Worm (Caenorhabditis elegans) whole organism, L3 larva: Measurements from ENCODE around the gene col-148.

Experiments used
- R02D3.7 ChIP-seq: fragments of 150-350 bp; optimal IDR thresholded peaks from 2 replicates; lab custom pipeline; 2014; ENCODE audit warnings: missing biosample characterization, missing genetic modification characterization
- ZK546.5 ChIP-seq: sonication (generic microtip); optimal IDR thresholded peaks from 2 replicates; lab custom pipeline; 2017; ENCODE audit warnings: missing biosample characterization, missing genetic modification characterization
- aly-2 ChIP-seq: fragments of 150-350 bp; optimal IDR thresholded peaks from 2 replicates; lab custom pipeline; 2014; ENCODE audit warnings: missing biosample characterization, missing genetic modification characterization
- ama-1 ChIP-seq: fragments of 150-350 bp; optimal IDR thresholded peaks from 2 replicates; lab custom pipeline; 2018
- ceh-16 ChIP-seq: sonication (generic microtip); optimal IDR thresholded peaks from 2 replicates; lab custom pipeline; 2017; ENCODE audit warnings: missing biosample characterization, missing genetic modification characterization
- ceh-28 ChIP-seq: fragments of 150-350 bp; optimal IDR thresholded peaks from 2 replicates; lab custom pipeline; 2014; ENCODE audit warnings: missing biosample characterization, missing genetic modification reagents, missing genetic modification characterization
- ceh-82 ChIP-seq: fragments of 150-350 bp; optimal IDR thresholded peaks from 2 replicates; lab custom pipeline; 2014; ENCODE audit warnings: missing biosample characterization, missing genetic modification characterization
- ceh-9 ChIP-seq: sonication (generic microtip); optimal IDR thresholded peaks from 2 replicates; lab custom pipeline; 2018; ENCODE audit warnings: missing biosample characterization, missing genetic modification characterization
- daf-12 ChIP-seq: fragments of 150-350 bp; optimal IDR thresholded peaks from 2 replicates; lab custom pipeline; 2014; ENCODE audit warnings: missing biosample characterization, missing genetic modification reagents, missing genetic modification characterization
- egl-27 ChIP-seq: sonication (generic microtip); optimal IDR thresholded peaks from 4 replicates; lab custom pipeline; 2017; ENCODE audit warnings: missing biosample characterization, missing genetic modification reagents, missing genetic modification characterization
- egl-5 ChIP-seq: fragments of 150-350 bp; optimal IDR thresholded peaks from 2 replicates; lab custom pipeline; 2017; ENCODE audit warnings: missing biosample characterization, missing genetic modification reagents, missing genetic modification characterization, inconsistent platforms
- elt-1 ChIP-seq: fragments of 150-350 bp; optimal IDR thresholded peaks from 2 replicates; lab custom pipeline; 2014; ENCODE audit warnings: missing biosample characterization, missing genetic modification characterization
- elt-2 ChIP-seq: sonication (generic microtip); optimal IDR thresholded peaks from 2 replicates; lab custom pipeline; 2016; ENCODE audit warnings: missing genetic modification reagents, mild to moderate bottlenecking, missing genetic modification characterization, missing compliant biosample characterization
- elt-3 ChIP-seq, 3 experiments: fragments of 150-350 bp in 1 of 3; sonication (generic microtip) in 2 of 3; optimal IDR thresholded peaks; 2 replicates in 2 of 3; 4 replicates in 1 of 3; lab custom pipeline; 2014 to 2017; ENCODE audit warnings: missing biosample characterization in 3 of 3, missing genetic modification characterization in 3 of 3
- eor-1 ChIP-seq, 2 experiments: fragments of 150-350 bp; optimal IDR thresholded peaks; 2 replicates each; lab custom pipeline; 2014 to 2018; ENCODE audit warnings: missing biosample characterization in 2 of 2, missing genetic modification characterization in 2 of 2
- fkh-10 ChIP-seq: sonication (generic microtip); optimal IDR thresholded peaks from 2 replicates; lab custom pipeline; 2017; ENCODE audit warnings: missing biosample characterization, missing genetic modification reagents, missing genetic modification characterization
- fkh-2 ChIP-seq: fragments of 150-350 bp; optimal IDR thresholded peaks from 2 replicates; lab custom pipeline; 2014; ENCODE audit warnings: missing biosample characterization, missing genetic modification reagents, missing genetic modification characterization
- fos-1 ChIP-seq: fragments of 150-350 bp; optimal IDR thresholded peaks from 2 replicates; lab custom pipeline; 2014; ENCODE audit warnings: missing biosample characterization, missing genetic modification characterization
- hmg-11 ChIP-seq: sonication (generic microtip); optimal IDR thresholded peaks from 2 replicates; lab custom pipeline; 2016; ENCODE audit warnings: missing genetic modification characterization, missing compliant biosample characterization
- jun-1 ChIP-seq: fragments of 150-350 bp; optimal IDR thresholded peaks from 2 replicates; lab custom pipeline; 2014; ENCODE audit warnings: missing biosample characterization, missing genetic modification reagents, missing genetic modification characterization
- lin-15B ChIP-seq: fragments of 150-350 bp; optimal IDR thresholded peaks from 2 replicates; lab custom pipeline; 2014; ENCODE audit warnings: missing biosample characterization, missing genetic modification characterization
- lin-39 ChIP-seq: fragments of 150-350 bp; optimal IDR thresholded peaks from 2 replicates; lab custom pipeline; 2018; ENCODE audit warnings: missing biosample characterization, missing genetic modification reagents, missing genetic modification characterization
- lsy-12 ChIP-seq: sonication (generic microtip); optimal IDR thresholded peaks from 2 replicates; lab custom pipeline; 2016; ENCODE audit warnings: mild to moderate bottlenecking, missing genetic modification characterization, missing compliant biosample characterization
- mdl-1 ChIP-seq: fragments of 150-350 bp; optimal IDR thresholded peaks from 2 replicates; lab custom pipeline; 2014; ENCODE audit warnings: missing biosample characterization, missing genetic modification characterization
- mml-1 ChIP-seq: fragments of 150-350 bp; sonication (generic microtip); optimal IDR thresholded peaks from 3 replicates; lab custom pipeline; 2014; ENCODE audit warnings: missing biosample characterization, missing genetic modification characterization
- nfya-1 ChIP-seq: sonication (generic microtip); optimal IDR thresholded peaks from 2 replicates; lab custom pipeline; 2017; ENCODE audit warnings: missing genetic modification characterization, mild to moderate bottlenecking, missing compliant biosample characterization, antibody characterized with exemption, moderate library complexity; ENCODE audit not compliant: insufficient read depth
- nhr-11 ChIP-seq: fragments of 150-350 bp; optimal IDR thresholded peaks from 2 replicates; lab custom pipeline; 2014; ENCODE audit warnings: missing biosample characterization, missing genetic modification characterization
- nhr-12 ChIP-seq: fragments of 150-350 bp; optimal IDR thresholded peaks from 2 replicates; lab custom pipeline; 2014; ENCODE audit warnings: missing biosample characterization, missing genetic modification characterization
- nhr-23 ChIP-seq: fragments of 150-350 bp; optimal IDR thresholded peaks from 2 replicates; lab custom pipeline; 2014; ENCODE audit warnings: missing biosample characterization, missing genetic modification reagents, missing genetic modification characterization
- nhr-237 ChIP-seq: fragments of 150-350 bp; optimal IDR thresholded peaks from 2 replicates; lab custom pipeline; 2014; ENCODE audit warnings: missing biosample characterization, missing genetic modification characterization
- nhr-25 ChIP-seq: sonication (generic microtip); optimal IDR thresholded peaks from 2 replicates; lab custom pipeline; 2017; ENCODE audit warnings: missing biosample characterization, missing genetic modification characterization
- nhr-28 ChIP-seq: fragments of 150-350 bp; optimal IDR thresholded peaks from 2 replicates; lab custom pipeline; 2014; ENCODE audit warnings: missing biosample characterization, missing genetic modification characterization
- nhr-43 ChIP-seq: sonication (generic microtip); optimal IDR thresholded peaks from 2 replicates; lab custom pipeline; 2016; ENCODE audit warnings: mild to moderate bottlenecking, missing genetic modification characterization, missing compliant biosample characterization; ENCODE audit not compliant: poor library complexity, severe bottlenecking
- nhr-67 ChIP-seq: fragments of 150-350 bp; optimal IDR thresholded peaks from 2 replicates; lab custom pipeline; 2014; ENCODE audit warnings: missing biosample characterization, missing genetic modification characterization
- nhr-76 ChIP-seq: fragments of 150-350 bp; sonication (generic microtip); optimal IDR thresholded peaks from 5 replicates; lab custom pipeline; 2014; ENCODE audit warnings: missing biosample characterization, missing genetic modification characterization
- nhr-77 ChIP-seq: fragments of 150-350 bp; optimal IDR thresholded peaks from 2 replicates; lab custom pipeline; 2014; ENCODE audit warnings: missing biosample characterization, missing genetic modification characterization
- pha-4 ChIP-seq: fragments of 150-350 bp; optimal IDR thresholded peaks from 2 replicates; lab custom pipeline; 2014; ENCODE audit warnings: missing biosample characterization, missing genetic modification reagents, missing genetic modification characterization
- pqm-1 ChIP-seq: fragments of 150-350 bp; optimal IDR thresholded peaks from 2 replicates; lab custom pipeline; 2017; ENCODE audit warnings: missing biosample characterization, missing genetic modification characterization, inconsistent platforms
- sea-2 ChIP-seq: fragments of 150-350 bp; sonication (generic microtip); optimal IDR thresholded peaks from 4 replicates; lab custom pipeline; 2014; ENCODE audit warnings: missing biosample characterization, missing genetic modification reagents, missing genetic modification characterization
- skn-1 ChIP-seq: fragments of 150-350 bp; optimal IDR thresholded peaks from 2 replicates; lab custom pipeline; 2014; ENCODE audit warnings: missing biosample characterization, missing genetic modification characterization
- snpc-4 ChIP-seq: fragments of 150-350 bp; optimal IDR thresholded peaks from 2 replicates; lab custom pipeline; 2014; ENCODE audit warnings: missing biosample characterization, missing genetic modification characterization
- tbx-2 ChIP-seq: sonication (generic microtip); optimal IDR thresholded peaks from 2 replicates; lab custom pipeline; 2016; ENCODE audit warnings: mild to moderate bottlenecking, missing genetic modification characterization, missing compliant biosample characterization
- unc-39 ChIP-seq: sonication (generic microtip); optimal IDR thresholded peaks from 4 replicates; lab custom pipeline; 2017; ENCODE audit warnings: missing biosample characterization, missing genetic modification characterization
- unc-62 ChIP-seq: fragments of 150-350 bp; sonication (generic microtip); optimal IDR thresholded peaks from 4 replicates; lab custom pipeline; 2014; ENCODE audit warnings: missing biosample characterization, missing genetic modification reagents, missing genetic modification characterization
- zag-1 ChIP-seq: fragments of 150-350 bp; optimal IDR thresholded peaks from 2 replicates; lab custom pipeline; 2014; ENCODE audit warnings: missing biosample characterization, missing genetic modification characterization
- ztf-11 ChIP-seq: fragments of 150-350 bp; optimal IDR thresholded peaks from 2 replicates; lab custom pipeline; 2014; ENCODE audit warnings: missing biosample characterization, missing genetic modification characterization
- ztf-4 ChIP-seq: fragments of 150-350 bp; optimal IDR thresholded peaks from 2 replicates; lab custom pipeline; 2014; ENCODE audit warnings: missing biosample characterization, missing genetic modification characterization

col-148 gene

DNA sequence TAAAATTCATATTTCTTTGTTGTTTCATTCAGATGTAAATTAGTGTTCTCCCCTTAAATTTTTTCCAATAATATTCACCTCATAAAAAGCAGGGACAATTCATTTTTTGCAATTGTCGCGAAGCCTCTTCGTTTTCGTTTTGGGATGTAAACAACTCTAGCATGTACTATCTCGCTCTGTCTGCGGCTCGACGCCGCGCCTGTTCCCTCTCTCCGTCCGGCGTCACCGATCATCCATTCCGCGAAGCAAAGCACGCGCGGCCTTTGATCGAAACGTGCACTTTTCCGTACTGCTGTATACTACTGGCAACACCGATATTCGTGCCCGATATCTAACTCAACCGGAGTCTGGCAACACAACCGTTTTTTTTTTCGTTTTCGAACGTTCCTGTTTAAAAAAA is 5.4 kb downstream of the col-148 start:
- TF ChIP-seq zag-1 (tag; lab: Kevin White, UChicago) (no peak), nhr-25 (no peak), egl-27 (tag; lab: Kevin White, UChicago) (no peak), pqm-1 (tag; lab: Kevin White, UChicago) (no peak), unc-62 (GFP tag; lab: Kevin White, UChicago) (no peak), fos-1 (tag; lab: Kevin White, UChicago) (no peak), snpc-4 (peak; percentile 10), lsy-12 (tag; lab: Kevin White, UChicago) (no peak), mdl-1 (no peak), unc-39 (tag; lab: Kevin White, UChicago) (no peak), hmg-11 (tag; lab: Kevin White, UChicago) (peak; percentile 38), nhr-23 (tag; lab: Kevin White, UChicago) (no peak), elt-1 (tag; lab: Kevin White, UChicago) (no peak), ceh-82 (tag; lab: Kevin White, UChicago) (no peak), pha-4 (peak; percentile 67), eor-1 (tag; optimal IDR thresholded peaks at IDR 0.05; lab: Kevin White, UChicago) (no peak), skn-1 (tag; lab: Kevin White, UChicago) (no peak), nhr-28 (tag; lab: Kevin White, UChicago) (no peak), lin-39 (tag; lab: Kevin White, UChicago) (peak; percentile 13), nhr-77 (tag; lab: Kevin White, UChicago) (no peak), fkh-2 (tag; lab: Kevin White, UChicago) (no peak), ZK546.5 (tag; lab: Kevin White, UChicago) (no peak), elt-2 (tag; lab: Kevin White, UChicago) (peak; percentile 19), daf-12 (tag; lab: Kevin White, UChicago) (no peak), elt-3 (tag; optimal IDR thresholded peaks at IDR 0.05; lab: Kevin White, UChicago) (no peak), nhr-43 (tag; lab: Kevin White, UChicago) (no peak), ceh-16 (tag; lab: Kevin White, UChicago) (no peak), ceh-28 (tag; lab: Kevin White, UChicago) (no peak), nfya-1 (tag; lab: Kevin White, UChicago) (peak; percentile 41), tbx-2 (tag; lab: Kevin White, UChicago) (no peak), nhr-76 (tag; lab: Kevin White, UChicago) (no peak), egl-5 (tag; lab: Kevin White, UChicago) (no peak), ztf-4 (tag; lab: Kevin White, UChicago) (no peak), ztf-11 (tag; lab: Kevin White, UChicago) (no peak), nhr-67 (no peak), nhr-11 (tag; lab: Kevin White, UChicago) (no peak), ceh-9 (tag; lab: Kevin White, UChicago) (no peak), lin-15B (tag; lab: Kevin White, UChicago) (no peak), R02D3.7 (tag; lab: Kevin White, UChicago) (no peak), sea-2 (GFP tag; lab: Kevin White, UChicago) (no peak), nhr-12 (tag; lab: Kevin White, UChicago) (no peak), mml-1 (tag; lab: Kevin White, UChicago) (no peak), ama-1 (lab: Kevin White, UChicago) (no peak), nhr-237 (tag; lab: Kevin White, UChicago) (no peak), aly-2 (tag; lab: Kevin White, UChicago) (no peak), fkh-10 (GFP tag; lab: Kevin White, UChicago) (no peak), jun-1 (tag; lab: Kevin White, UChicago) (no peak)
